Worm (Caenorhabditis elegans): ENCODE data around the gene K03A11.4.
A peak's percentile ranks its signal among the peaks of the same experiment; 100 is the strongest.

Gene K03A11.4

DNA sequence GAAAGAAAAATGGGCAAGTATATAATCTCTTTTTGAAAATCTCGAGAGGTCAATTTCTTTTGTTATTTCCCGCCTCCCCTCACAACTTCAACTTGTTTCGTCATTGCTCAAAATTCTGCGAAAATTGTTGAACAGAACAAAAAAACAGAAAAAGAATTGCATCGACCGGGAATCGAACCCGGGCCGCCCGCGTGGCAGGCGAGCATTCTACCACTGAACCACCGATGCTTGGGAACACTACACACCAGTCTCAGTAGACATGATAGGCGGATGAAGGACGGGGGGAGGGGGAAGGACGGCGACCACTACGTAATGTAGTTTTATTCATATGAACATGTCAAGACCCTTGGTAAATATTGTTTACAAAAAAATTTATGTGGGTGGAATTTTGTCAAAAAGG is 43.1 kb downstream of the K03A11.4 start (continued):
- peak; percentile 56 for TF ChIP-seq npax-4 (tag; optimal IDR thresholded peaks at IDR 0.05)
- TF ChIP-seq ceh-18 (tag; optimal IDR thresholded peaks at IDR 0.05): peak; percentile 61
- TF ChIP-seq eyg-1 (tag; optimal IDR thresholded peaks at IDR 0.05): peak; percentile 79
- TF ChIP-seq ttx-3 (tag; optimal IDR thresholded peaks at IDR 0.05): peak; percentile 93
- peak; percentile 83 for TF ChIP-seq ceh-2 (tag; optimal IDR thresholded peaks at IDR 0.05)
- TF ChIP-seq nhr-232 (tag; optimal IDR thresholded peaks at IDR 0.05): peak; percentile 95
- TF ChIP-seq hlh-30 (tag; optimal IDR thresholded peaks at IDR 0.05; ENCODE audit: insufficient read depth): peak; percentile 69
- TF ChIP-seq C38D4.7 (GFP tag; optimal IDR thresholded peaks at IDR 0.05): peak; percentile 91
- no peak for TF ChIP-seq ceh-22 (tag; optimal IDR thresholded peaks at IDR 0.05)
- no peak for TF ChIP-seq elt-4 (tag; optimal IDR thresholded peaks at IDR 0.05)
- TF ChIP-seq T23F11.4 (GFP tag; optimal IDR thresholded peaks at IDR 0.05): peak; percentile 83
- peak; percentile 74 for TF ChIP-seq odd-2 (tag; optimal IDR thresholded peaks at IDR 0.05)
- peak; percentile 89 for TF ChIP-seq K09A11.1 (tag; optimal IDR thresholded peaks at IDR 0.05; ENCODE audit: insufficient read depth)
- TF ChIP-seq ahr-1 (tag; optimal IDR thresholded peaks at IDR 0.05): peak; percentile 65
- TF ChIP-seq ceh-6 (GFP tag; optimal IDR thresholded peaks at IDR 0.05): peak; percentile 95
- peak; percentile 79 for TF ChIP-seq fkh-6 (tag; optimal IDR thresholded peaks at IDR 0.05)

DNA sequence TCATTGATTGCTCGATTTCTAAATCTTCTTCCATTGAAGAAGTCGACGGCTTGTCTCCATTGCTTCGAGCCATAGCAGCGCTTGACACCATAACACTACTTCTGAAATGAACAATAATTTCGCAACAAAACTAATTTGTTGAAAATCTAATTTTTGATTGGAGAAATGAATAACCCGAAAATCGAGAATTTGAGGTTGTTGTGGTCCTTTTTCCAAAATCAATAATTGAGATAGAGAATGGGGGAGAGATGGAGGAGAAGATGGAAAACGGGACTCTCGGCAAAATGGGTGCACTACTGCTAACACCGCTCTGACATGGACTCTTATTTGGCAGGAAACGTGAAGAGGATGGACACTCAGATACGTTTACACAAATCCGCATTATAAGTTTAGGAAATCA is 44.2 kb downstream of the K03A11.4 start, which contains the start of gene snx-17:
Gene snx-17, minus strand, starts transcription at position 101 of the 400 bp plus-strand sequence.
- no peak for TF ChIP-seq C08G9.2 (tag; optimal IDR thresholded peaks at IDR 0.05)
- TF ChIP-seq K02D7.2 (tag; optimal IDR thresholded peaks at IDR 0.05): no peak
- no peak for TF ChIP-seq ceh-24 (tag; optimal IDR thresholded peaks at IDR 0.05)
- no peak for TF ChIP-seq lin-11 (tag; optimal IDR thresholded peaks at IDR 0.05)
- no peak for TF ChIP-seq K09A11.1 (tag; optimal IDR thresholded peaks at IDR 0.05; ENCODE audit: insufficient read depth)
- no peak for TF ChIP-seq tbx-2 (tag; optimal IDR thresholded peaks at IDR 0.05)
- TF ChIP-seq rnt-1 (tag; optimal IDR thresholded peaks at IDR 0.05): no peak
- TF ChIP-seq sox-2 (GFP tag; IDR thresholded peaks at IDR 0.05): no peak
- TF ChIP-seq ceh-48 (tag; optimal IDR thresholded peaks at IDR 0.05): no peak

DNA sequence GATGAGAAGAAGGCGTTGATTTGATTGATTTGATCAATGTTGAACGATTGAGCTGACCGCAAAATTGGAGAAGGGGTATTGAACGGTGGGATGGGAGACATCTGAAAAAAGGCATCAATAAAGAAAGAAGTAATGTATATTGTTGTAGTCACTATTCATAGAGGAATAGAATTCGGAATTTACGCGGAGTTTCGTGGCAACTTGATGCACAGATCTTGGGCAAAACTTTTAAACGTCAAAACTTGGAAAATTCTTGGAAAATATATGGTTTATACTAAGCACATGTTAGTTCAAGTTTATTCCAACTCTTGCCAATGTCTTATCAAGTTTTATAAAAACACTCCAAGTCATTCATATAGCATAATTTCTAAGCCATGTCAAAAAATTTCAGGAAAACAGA is 48.4 kb downstream of the K03A11.4 start, which contains the start of gene F17H10.4:
Gene F17H10.4, minus strand, starts transcription at position 101 of the 400 bp plus-strand sequence.
- no peak for TF ChIP-seq unc-42 (tag; optimal IDR thresholded peaks at IDR 0.05)
- no peak for TF ChIP-seq lin-11 (tag; optimal IDR thresholded peaks at IDR 0.05)
- TF ChIP-seq ceh-22 (tag; optimal IDR thresholded peaks at IDR 0.05): no peak
- no peak for TF ChIP-seq nhr-232 (tag; optimal IDR thresholded peaks at IDR 0.05)
- no peak for TF ChIP-seq tbx-2 (tag; optimal IDR thresholded peaks at IDR 0.05)
- no peak for TF ChIP-seq ceh-6 (GFP tag; optimal IDR thresholded peaks at IDR 0.05)
- no peak for TF ChIP-seq ceh-45 (GFP tag; IDR thresholded peaks at IDR 0.05)
- TF ChIP-seq npax-4 (tag; optimal IDR thresholded peaks at IDR 0.05): no peak
- no peak for TF ChIP-seq pha-4 (tag; optimal IDR thresholded peaks at IDR 0.05)
- no peak for TF ChIP-seq pros-1 (tag; optimal IDR thresholded peaks at IDR 0.05)

DNA sequence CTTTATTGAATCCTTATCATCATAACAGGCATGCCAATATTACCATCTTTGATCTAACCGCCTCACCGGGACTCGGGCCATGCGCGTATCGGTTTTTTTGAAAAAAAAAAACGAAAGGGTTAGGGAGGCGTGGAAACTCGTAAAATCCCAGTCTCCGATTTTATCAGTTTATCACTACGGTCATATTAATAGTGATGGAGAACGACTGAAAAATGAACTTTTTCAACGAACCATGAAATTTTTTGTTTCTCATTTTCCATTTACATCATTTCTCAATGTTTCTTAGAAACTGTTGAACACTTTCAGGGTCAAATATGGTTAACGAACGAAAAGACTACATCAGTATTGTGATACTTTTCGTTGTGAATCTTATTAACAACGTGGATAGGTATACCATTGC is 52.0 kb downstream of the K03A11.4 start, which contains the start of gene spin-3:
Gene spin-3, plus strand, starts transcription at position 301 of the 400 bp plus-strand sequence.
- TF ChIP-seq hlh-8 (tag; optimal IDR thresholded peaks at IDR 0.05): no peak
- no peak for TF ChIP-seq unc-55 (GFP tag; optimal IDR thresholded peaks at IDR 0.05)
